Fruit fly (Drosophila melanogaster): Measurements from ENCODE around the gene snRNP-U1-70K.

Gene snRNP-U1-70K

DNA sequence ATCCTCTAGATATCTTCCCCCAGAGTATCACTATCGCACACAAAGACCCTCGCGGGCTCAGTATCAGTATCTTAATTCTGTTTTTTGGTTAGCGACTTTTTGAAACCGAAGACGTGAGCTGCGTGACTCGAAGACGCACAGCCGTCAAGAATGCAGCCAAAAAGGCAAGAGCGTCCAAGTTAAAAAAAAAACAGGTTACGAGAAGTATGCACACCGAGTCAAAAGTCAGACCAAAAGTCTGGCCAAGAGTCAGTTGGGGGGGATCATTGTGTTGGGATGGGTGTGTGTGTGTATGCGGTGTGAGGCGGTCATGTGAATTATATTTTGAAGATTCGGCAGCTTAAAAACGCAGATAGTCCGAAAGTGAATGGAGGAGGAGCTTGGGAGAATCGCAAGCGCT lies 34.0 kb upstream of the snRNP-U1-70K start (continued):
- TF ChIP-seq fu2 (GFP tag; optimal IDR thresholded peaks at IDR 0.05) (no peak), chinmo (GFP tag; IDR thresholded peaks at IDR 0.05; ENCODE audit: partially characterized antibody) (0 out of 4 replicates have a peak, but pooled peaks have one; percentile 53), Myb (GFP tag; optimal IDR thresholded peaks at IDR 0.05) (no peak), cg (GFP tag; optimal IDR thresholded peaks at IDR 0.05) (peak; percentile 3), CG4730 (GFP tag; IDR thresholded peaks at IDR 0.05) (no peak), kni (GFP tag; optimal IDR thresholded peaks at IDR 0.05) (peak; percentile 16), Blimp-1 (GFP tag; optimal IDR thresholded peaks at IDR 0.05) (peak; percentile 1), Lim3 (GFP tag; IDR thresholded peaks at IDR 0.05) (no peak), hbn (GFP tag; IDR thresholded peaks at IDR 0.05; ENCODE audit: partially characterized antibody) (no peak), NFAT (GFP tag; IDR thresholded peaks at IDR 0.05) (no peak), CG12155 (GFP tag; optimal IDR thresholded peaks at IDR 0.05) (no peak), tap (tag; optimal IDR thresholded peaks at IDR 0.05) (no peak), sd (tag; optimal IDR thresholded peaks at IDR 0.05) (peak; percentile 28), pros (GFP tag; optimal IDR thresholded peaks at IDR 0.05) (peak; percentile 84), ttk (GFP tag; IDR thresholded peaks at IDR 0.05) (no peak)

DNA sequence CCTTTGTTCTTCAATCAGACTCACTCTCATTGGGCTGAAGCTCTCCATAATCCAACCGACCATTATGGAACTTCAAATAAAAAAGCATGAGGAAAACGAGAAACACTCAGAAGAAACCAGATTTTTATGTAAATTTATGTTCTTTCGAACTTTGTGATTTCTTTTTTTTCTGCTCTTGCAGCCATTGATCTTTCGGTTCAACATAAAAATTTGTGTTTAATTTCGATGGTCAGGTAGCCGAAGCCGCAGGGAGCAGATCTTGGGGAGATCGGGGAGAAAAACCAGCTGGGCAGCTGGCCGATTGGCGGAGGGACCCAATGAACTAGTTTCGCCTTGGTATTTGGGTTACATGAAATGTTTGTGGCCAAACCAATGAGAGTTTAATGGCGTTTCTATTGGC lies 32.8 kb upstream of the snRNP-U1-70K start:
- TF ChIP-seq Nf-YB (GFP tag; optimal IDR thresholded peaks at IDR 0.05) = peak; percentile 20
- TF ChIP-seq chinmo (GFP tag; IDR thresholded peaks at IDR 0.05; ENCODE audit: partially characterized antibody) = 0 out of 4 replicates have a peak, but pooled peaks have one; percentile 60
- TF ChIP-seq sd (tag; optimal IDR thresholded peaks at IDR 0.05) = peak; percentile 56
- TF ChIP-seq CG12299 (tag; optimal IDR thresholded peaks at IDR 0.05) = no peak
- no peak for TF ChIP-seq ap (GFP tag; IDR thresholded peaks at IDR 0.05)
- peak; percentile 54 for TF ChIP-seq CG12769 (tag; optimal IDR thresholded peaks at IDR 0.05)
- no peak for TF ChIP-seq gsb (GFP tag; IDR thresholded peaks at IDR 0.05)
- TF ChIP-seq CG4707 (GFP tag; optimal IDR thresholded peaks at IDR 0.05) = no peak
- TF ChIP-seq Blimp-1 (GFP tag; optimal IDR thresholded peaks at IDR 0.05) = peak; percentile 80
- no peak for TF ChIP-seq CG10209 (GFP tag; optimal IDR thresholded peaks at IDR 0.05)
- TF ChIP-seq vvl (GFP tag; IDR thresholded peaks at IDR 0.05) = peak; percentile 31; the same call in 1 of the 2 replicates
- TF ChIP-seq abd-A (tag; optimal IDR thresholded peaks at IDR 0.05) = peak; percentile 48
- TF ChIP-seq sqz (GFP tag; optimal IDR thresholded peaks at IDR 0.05) = peak; percentile 20
- no peak for TF ChIP-seq z (GFP tag; IDR thresholded peaks at IDR 0.05)
- TF ChIP-seq Deaf1 (tag; optimal IDR thresholded peaks at IDR 0.05) = no peak

DNA sequence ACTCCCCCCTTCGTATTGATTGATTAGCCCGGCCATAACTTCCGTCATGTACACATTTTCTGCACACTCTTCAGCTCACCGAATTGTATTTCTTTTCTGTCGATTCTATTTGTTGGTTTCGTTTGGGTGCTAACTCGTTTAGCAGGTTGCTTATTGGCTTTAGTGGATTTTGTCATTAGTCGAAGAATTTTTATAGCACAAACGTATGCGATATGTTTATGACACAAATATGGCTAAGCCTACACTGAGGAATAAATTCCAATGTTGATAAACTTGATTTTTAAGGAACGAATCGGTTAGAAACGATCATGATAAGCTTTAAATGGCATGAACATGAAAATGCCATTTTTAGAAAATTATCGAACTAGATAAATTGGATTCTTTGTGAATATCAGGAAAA lies 27.2 kb upstream of the snRNP-U1-70K start:
- TF ChIP-seq fd102C (GFP tag; optimal IDR thresholded peaks at IDR 0.05) (no peak), Scr (GFP tag; IDR thresholded peaks at IDR 0.05; ENCODE audit: partially characterized antibody) (no peak), CG3838 (GFP tag; optimal IDR thresholded peaks at IDR 0.05) (no peak), sd (tag; optimal IDR thresholded peaks at IDR 0.05) (peak; percentile 94), CG2889 (GFP tag; IDR thresholded peaks at IDR 0.05) (no peak), Ptx1 (GFP tag; IDR thresholded peaks at IDR 0.05) (no peak), dmrt99B (tag; optimal IDR thresholded peaks at IDR 0.05) (no peak), CG18764 (GFP tag; optimal IDR thresholded peaks at IDR 0.05) (no peak), Lim3 (GFP tag; IDR thresholded peaks at IDR 0.05) (no peak), CG12744 (GFP tag; optimal IDR thresholded peaks at IDR 0.05) (no peak), CG17802 (tag; optimal IDR thresholded peaks at IDR 0.05) (no peak), chinmo (GFP tag; IDR thresholded peaks at IDR 0.05; ENCODE audit: partially characterized antibody) (0 out of 4 replicates have a peak, but pooled peaks have one; percentile 50), CG11247 (GFP tag; IDR thresholded peaks at IDR 0.05) (no peak), CG15601 (tag; optimal IDR thresholded peaks at IDR 0.05) (no peak), abd-A (tag; optimal IDR thresholded peaks at IDR 0.05) (peak; percentile 15)
